Worm (Caenorhabditis elegans) whole organism, L4 larva: ENCODE results near the gene Y77E11A.12.

Experiments used
- F26F4.8 ChIP-seq: fragments of 200-800 bp; sonication (Bioruptor generic); conservative IDR thresholded peaks from 2 replicates; pipeline ENCODE4 v1.3.6; 2022; ENCODE audit warnings: missing genetic modification characterization, missing compliant biosample characterization
- F44E2.7 ChIP-seq: fragments of 200-800 bp; sonication (Bioruptor generic); IDR thresholded peaks from 2 replicates; pipeline ENCODE4 v2.1.2; 2022; ENCODE audit warnings: missing genetic modification characterization, missing compliant biosample characterization
- F49E8.2 ChIP-seq: sonication (generic microtip); optimal IDR thresholded peaks from 2 replicates; lab custom pipeline; 2016; ENCODE audit warnings: missing compliant biosample characterization, mild to moderate bottlenecking, missing genetic modification characterization, borderline replicate concordance
- Y105C5A.15 ChIP-seq: fragments of 200-800 bp; sonication (Bioruptor generic); IDR thresholded peaks from 2 replicates; pipeline ENCODE4 v1.3.6; 2022; ENCODE audit warnings: missing genetic modification characterization, missing compliant biosample characterization
- ZK337.2 ChIP-seq: fragments of 200-800 bp; sonication (Bioruptor generic); IDR thresholded peaks from 2 replicates; pipeline ENCODE4 v1.3.6; 2022; ENCODE audit warnings: missing genetic modification reagents, missing genetic modification characterization, missing compliant biosample characterization
- ama-1 ChIP-seq: fragments of 150-350 bp; optimal IDR thresholded peaks from 2 replicates; lab custom pipeline; 2014; ENCODE audit warnings: inconsistent platforms, mixed read lengths
- arid-1 ChIP-seq: fragments of 200-800 bp; sonication (Bioruptor generic); conservative IDR thresholded peaks from 2 replicates; pipeline ENCODE4 v1.3.6; 2022; ENCODE audit warnings: missing genetic modification reagents, missing genetic modification characterization, missing compliant biosample characterization
- attf-4 ChIP-seq: sonication (generic microtip); optimal IDR thresholded peaks from 3 replicates; lab custom pipeline; 2017; ENCODE audit warnings: missing biosample characterization, missing genetic modification characterization
- ceh-32 ChIP-seq: sonication (generic microtip); optimal IDR thresholded peaks from 2 replicates; lab custom pipeline; 2016; ENCODE audit warnings: mild to moderate bottlenecking, missing genetic modification characterization, missing compliant biosample characterization; ENCODE audit not compliant: poor library complexity
- ceh-82 ChIP-seq: sonication (generic microtip); optimal IDR thresholded peaks from 2 replicates; lab custom pipeline; 2017; ENCODE audit warnings: missing biosample characterization, missing genetic modification characterization
- ces-1 ChIP-seq: fragments of 150-350 bp; sonication (generic microtip); optimal IDR thresholded peaks from 4 replicates; lab custom pipeline; 2014; ENCODE audit warnings: missing biosample characterization, missing genetic modification reagents, missing genetic modification characterization
- daf-16 ChIP-seq, 3 experiments: sonication (generic microtip); optimal IDR thresholded peaks; 2 replicates each; lab custom pipeline; 2016 to 2017; ENCODE audit warnings: missing genetic modification characterization in 3 of 3, missing genetic modification reagents in 3 of 3, mild to moderate bottlenecking in 2 of 3, missing compliant biosample characterization in 2 of 3, missing biosample characterization in 1 of 3, moderate library complexity in 1 of 3
- dmd-6 ChIP-seq: fragments of 200-800 bp; sonication (Bioruptor generic); IDR thresholded peaks from 2 replicates; pipeline ENCODE4 v1.3.6; 2022; ENCODE audit warnings: missing genetic modification reagents, missing genetic modification characterization, missing compliant biosample characterization
- dve-1 ChIP-seq: sonication (generic microtip); optimal IDR thresholded peaks from 2 replicates; lab custom pipeline; 2017; ENCODE audit warnings: antibody characterized with exemption, mild to moderate bottlenecking, missing genetic modification characterization, missing compliant biosample characterization; ENCODE audit not compliant: insufficient read depth
- egl-43 ChIP-seq: fragments of 200-800 bp; sonication (Bioruptor generic); IDR thresholded peaks from 2 replicates; pipeline ENCODE4 v1.3.6; 2022; ENCODE audit warnings: missing genetic modification reagents, missing genetic modification characterization, missing compliant biosample characterization
- hlh-11 ChIP-seq: fragments of 200-800 bp; sonication (Bioruptor generic); optimal IDR thresholded peaks from 2 replicates; lab custom pipeline; 2018; ENCODE audit warnings: mild to moderate bottlenecking, missing genetic modification characterization, missing compliant biosample characterization
- hlh-30 ChIP-seq: sonication (generic microtip); optimal IDR thresholded peaks from 2 replicates; lab custom pipeline; 2017; ENCODE audit warnings: antibody characterized with exemption, mild to moderate bottlenecking, missing genetic modification characterization, missing compliant biosample characterization; ENCODE audit not compliant: insufficient read depth
- hmg-1.1 ChIP-seq: fragments of 200-800 bp; sonication (Bioruptor generic); IDR thresholded peaks from 2 replicates; pipeline ENCODE4 v1.3.6; 2022; ENCODE audit warnings: missing genetic modification reagents, missing genetic modification characterization, missing compliant biosample characterization
- lim-7 ChIP-seq: fragments of 200-800 bp; sonication (Bioruptor generic); IDR thresholded peaks from 2 replicates; pipeline ENCODE4 v1.3.6; 2022; ENCODE audit warnings: missing genetic modification characterization, missing compliant biosample characterization
- lin-1 ChIP-seq: fragments of 200-800 bp; sonication (Bioruptor generic); IDR thresholded peaks from 2 replicates; pipeline ENCODE4 v1.3.6; 2022; ENCODE audit warnings: missing genetic modification reagents, missing genetic modification characterization, missing compliant biosample characterization
- lin-29 ChIP-seq: fragments of 200-800 bp; sonication (Bioruptor generic); IDR thresholded peaks from 2 replicates; pipeline ENCODE4 v1.3.6; 2022; ENCODE audit warnings: missing genetic modification reagents, missing genetic modification characterization, missing compliant biosample characterization
- lin-38 ChIP-seq: fragments of 200-800 bp; sonication (Bioruptor generic); IDR thresholded peaks from 2 replicates; pipeline ENCODE4 v1.3.6; 2022; ENCODE audit warnings: missing genetic modification reagents, missing genetic modification characterization, missing compliant biosample characterization
- lin-39 ChIP-seq: fragments of 150-350 bp; optimal IDR thresholded peaks from 2 replicates; lab custom pipeline; 2014; ENCODE audit warnings: missing biosample characterization, missing genetic modification reagents, missing genetic modification characterization
- madf-5 ChIP-seq, 2 experiments: fragments of 200-800 bp; sonication (Bioruptor generic); IDR thresholded peaks; 2 replicates each; pipeline ENCODE4 v1.3.6; 2022; ENCODE audit warnings: missing compliant biosample characterization in 2 of 2, missing genetic modification characterization in 2 of 2
- mdl-1 ChIP-seq, 2 experiments: fragments of 150-350 bp in 1 of 2; sonication (generic microtip) in 1 of 2; optimal IDR thresholded peaks; 2 replicates each; lab custom pipeline; 2014 to 2017; ENCODE audit warnings: missing biosample characterization in 2 of 2, missing genetic modification characterization in 2 of 2
- mep-1 ChIP-seq: fragments of 150-350 bp; sonication (generic microtip); optimal IDR thresholded peaks from 3 replicates; lab custom pipeline; 2014; ENCODE audit warnings: missing biosample characterization, missing genetic modification characterization
- mes-2 ChIP-seq: sonication (generic microtip); optimal IDR thresholded peaks from 2 replicates; lab custom pipeline; 2016; ENCODE audit warnings: missing genotype, mild to moderate bottlenecking, missing genetic modification characterization, missing compliant biosample characterization; ENCODE audit not compliant: poor library complexity, severe bottlenecking
- mxl-2 ChIP-seq: fragments of 200-800 bp; sonication (Bioruptor generic); conservative IDR thresholded peaks from 2 replicates; pipeline ENCODE4 v1.3.6; 2022; ENCODE audit warnings: missing genetic modification reagents, missing genetic modification characterization, missing compliant biosample characterization
- mxl-3 ChIP-seq: fragments of 200-800 bp; sonication (Bioruptor generic); optimal IDR thresholded peaks from 2 replicates; lab custom pipeline; 2018; ENCODE audit warnings: mild to moderate bottlenecking, missing genetic modification characterization, missing compliant biosample characterization
- nhr-102 ChIP-seq: sonication (generic microtip); optimal IDR thresholded peaks from 2 replicates; lab custom pipeline; 2016; ENCODE audit warnings: mild to moderate bottlenecking, missing genetic modification characterization, moderate library complexity, missing compliant biosample characterization
- nhr-11 ChIP-seq: fragments of 150-350 bp; optimal IDR thresholded peaks from 2 replicates; lab custom pipeline; 2014; ENCODE audit warnings: missing biosample characterization, missing genetic modification characterization
- nhr-28 ChIP-seq: fragments of 150-350 bp; optimal IDR thresholded peaks from 2 replicates; lab custom pipeline; 2014; ENCODE audit warnings: missing biosample characterization, missing genetic modification characterization
- nhr-42 ChIP-seq: fragments of 200-800 bp; sonication (Bioruptor generic); IDR thresholded peaks from 2 replicates; pipeline ENCODE4 v1.3.6; 2022; ENCODE audit warnings: missing genetic modification characterization, missing compliant biosample characterization
- nhr-6 ChIP-seq: fragments of 150-350 bp; optimal IDR thresholded peaks from 2 replicates; lab custom pipeline; 2014; ENCODE audit warnings: missing biosample characterization, missing genetic modification characterization
- nhr-76 ChIP-seq: fragments of 150-350 bp; optimal IDR thresholded peaks from 2 replicates; lab custom pipeline; 2014; ENCODE audit warnings: missing biosample characterization, missing genetic modification characterization
- nhr-77 ChIP-seq: fragments of 150-350 bp; optimal IDR thresholded peaks from 2 replicates; lab custom pipeline; 2014; ENCODE audit warnings: missing biosample characterization, missing genetic modification characterization
- pha-4 ChIP-seq, 2 experiments: fragments of 150-350 bp in 1 of 2; fragments of 200-800 bp in 1 of 2; sonication (Bioruptor generic) in 1 of 2; IDR thresholded peaks in 1 of 2; optimal IDR thresholded peaks in 1 of 2; 2 replicates each; pipeline versions ENCODE4 v1.3.6 to Lab custom; 2014 to 2022; ENCODE audit warnings: missing genetic modification characterization in 2 of 2, missing genetic modification reagents in 2 of 2, missing biosample characterization in 1 of 2, missing compliant biosample characterization in 1 of 2
- php-3 ChIP-seq: fragments of 200-800 bp; sonication (Bioruptor generic); IDR thresholded peaks from 2 replicates; pipeline ENCODE4 v1.3.6; 2022; ENCODE audit warnings: missing genetic modification reagents, missing genetic modification characterization, missing compliant biosample characterization
- pqm-1 ChIP-seq: sonication (generic microtip); optimal IDR thresholded peaks from 2 replicates; lab custom pipeline; 2017; ENCODE audit warnings: missing biosample characterization, missing genetic modification characterization
- saeg-2 ChIP-seq: fragments of 200-800 bp; sonication (Bioruptor generic); IDR thresholded peaks from 2 replicates; pipeline ENCODE4 v1.3.6; 2022; ENCODE audit warnings: missing genetic modification reagents, missing genetic modification characterization, missing compliant biosample characterization
- spr-1 ChIP-seq: sonication (generic microtip); optimal IDR thresholded peaks from 2 replicates; lab custom pipeline; 2016; ENCODE audit warnings: mild to moderate bottlenecking, missing genetic modification characterization, missing compliant biosample characterization
- unc-130 ChIP-seq: sonication (generic microtip); optimal IDR thresholded peaks from 2 replicates; lab custom pipeline; 2016; ENCODE audit warnings: missing genetic modification reagents, missing genetic modification characterization, missing compliant biosample characterization
- zfp-3 ChIP-seq: fragments of 200-800 bp; sonication (Bioruptor generic); conservative IDR thresholded peaks from 2 replicates; pipeline ENCODE4 v1.3.6; 2022; ENCODE audit warnings: missing genetic modification reagents, missing genetic modification characterization, missing compliant biosample characterization

Y77E11A.12 gene

DNA sequence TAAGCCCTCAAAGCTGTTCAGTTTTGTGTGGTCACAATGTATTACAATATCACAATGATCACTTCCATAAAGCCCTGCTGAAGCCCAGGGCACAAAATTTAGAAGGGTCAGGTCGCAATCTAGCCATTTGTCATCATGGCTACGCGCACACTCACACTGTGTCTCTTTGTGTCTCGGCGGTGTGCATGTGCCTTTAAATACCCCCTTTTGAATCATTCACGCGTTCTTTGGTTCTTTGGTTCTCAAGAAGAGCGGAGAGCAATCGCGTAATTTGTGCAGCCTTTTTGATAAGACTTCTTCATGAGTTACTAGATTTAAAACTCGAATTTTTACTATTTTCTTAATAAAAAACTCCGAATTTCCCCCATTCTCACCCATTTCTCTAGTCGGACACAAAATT lies 19.9 kb downstream of the Y77E11A.12 start:
- TF ChIP-seq nhr-28 (tag; lab: Kevin White, UChicago) (peak; percentile 87), ces-1 (GFP tag; lab: Kevin White, UChicago) (no peak), mxl-2 (GFP tag; lab: Robert Waterston, UW) (peak; percentile 60), ceh-32 (tag; lab: Kevin White, UChicago) (no peak), F44E2.7 (GFP tag; lab: Robert Waterston, UW) (no peak), nhr-11 (no peak), zfp-3 (GFP tag; lab: Robert Waterston, UW) (no peak), mes-2 (tag; lab: Kevin White, UChicago) (peak; percentile 29), mdl-1 (tag; optimal IDR thresholded peaks at IDR 0.05; lab: Kevin White, UChicago) (peak in 1 of 2 experiments; percentile 41), saeg-2 (no peak), nhr-6 (tag; lab: Kevin White, UChicago) (peak; percentile 73), egl-43 (GFP tag; lab: Robert Waterston, UW) (0 out of 2 replicates have a peak, but pooled peaks have one; percentile 43), lin-29 (GFP tag; lab: Robert Waterston, UW) (no peak), nhr-102 (tag; lab: Kevin White, UChicago) (no peak), F49E8.2 (tag; lab: Kevin White, UChicago) (no peak), unc-130 (no peak), ZK337.2 (GFP tag; lab: Robert Waterston, UW) (no peak), nhr-76 (tag; lab: Kevin White, UChicago) (no peak), ceh-82 (tag; lab: Kevin White, UChicago) (no peak), spr-1 (no peak), hlh-30 (tag; lab: Kevin White, UChicago) (peak; percentile 73), pha-4 (GFP tag; IDR thresholded peaks at IDR 0.05; lab: Robert Waterston, UW) (no peak; the same call in 1 of the 2 replicates), pha-4 (tag; optimal IDR thresholded peaks at IDR 0.05; lab: Kevin White, UChicago) (no peak), madf-5 (GFP tag; IDR thresholded peaks at IDR 0.05; lab: Robert Waterston, UW) (no peak), lin-39 (tag; lab: Kevin White, UChicago) (no peak), lin-1 (GFP tag; lab: Robert Waterston, UW) (no peak), lin-38 (GFP tag; lab: Robert Waterston, UW) (peak; percentile 31; the same call in 1 of the 2 replicates), dve-1 (tag; lab: Kevin White, UChicago) (peak; percentile 71), ama-1 (lab: Kevin White, UChicago) (no peak), daf-16 (GFP tag; optimal IDR thresholded peaks at IDR 0.05; lab: Kevin White, UChicago) (no peak), daf-16 (tag; optimal IDR thresholded peaks at IDR 0.05; lab: Kevin White, UChicago) (peak; percentile 56), arid-1 (GFP tag; lab: Robert Waterston, UW) (0 out of 2 replicates have a peak, but pooled peaks have one; percentile 35), pqm-1 (peak; percentile 65), mxl-3 (GFP tag; lab: Kevin White, UChicago) (peak; percentile 56), mep-1 (tag; lab: Kevin White, UChicago) (peak; percentile 21), lim-7 (GFP tag; lab: Robert Waterston, UW) (no peak), F26F4.8 (GFP tag; lab: Robert Waterston, UW) (no peak), nhr-77 (tag; lab: Kevin White, UChicago) (peak; percentile 26), nhr-42 (GFP tag; lab: Robert Waterston, UW) (no peak), hlh-11 (tag; lab: Kevin White, UChicago) (peak; percentile 78), attf-4 (tag; lab: Kevin White, UChicago) (no peak), dmd-6 (peak; percentile 77), php-3 (GFP tag; lab: Robert Waterston, UW) (0 out of 2 replicates have a peak, but pooled peaks have one; percentile 16), hmg-1.1 (GFP tag; lab: Robert Waterston, UW) (no peak), Y105C5A.15 (no peak)
